Worm (Caenorhabditis elegans) whole organism, L4 larva: Measurements from ENCODE around the gene srx-7.

Experiments
- ama-1 ChIP-seq: fragments of 150-350 bp; optimal IDR thresholded peaks from 2 replicates; lab custom pipeline; 2014; ENCODE audit warnings: inconsistent platforms, mixed read lengths
- hlh-30 ChIP-seq: sonication (generic microtip); optimal IDR thresholded peaks from 2 replicates; lab custom pipeline; 2017; ENCODE audit warnings: antibody characterized with exemption, mild to moderate bottlenecking, missing genetic modification characterization, missing compliant biosample characterization; ENCODE audit not compliant: insufficient read depth
- lin-13 ChIP-seq: fragments of 150-350 bp; optimal IDR thresholded peaks from 2 replicates; lab custom pipeline; 2014; ENCODE audit warnings: missing biosample characterization, missing genetic modification reagents, missing genetic modification characterization
- lin-15B ChIP-seq: fragments of 150-350 bp; sonication (generic microtip); optimal IDR thresholded peaks from 3 replicates; lab custom pipeline; 2014; ENCODE audit warnings: missing biosample characterization, missing genetic modification characterization
- lsy-2 ChIP-seq, 2 experiments: fragments of 150-350 bp in 1 of 2; sonication (generic microtip) in 1 of 2; optimal IDR thresholded peaks; 2 replicates each; lab custom pipeline; 2014 to 2017; ENCODE audit warnings: missing biosample characterization in 2 of 2, missing genetic modification characterization in 2 of 2
- nhr-10 ChIP-seq: fragments of 150-350 bp; optimal IDR thresholded peaks from 2 replicates; lab custom pipeline; 2014; ENCODE audit warnings: missing biosample characterization, missing genetic modification characterization
- nhr-6 ChIP-seq: fragments of 150-350 bp; optimal IDR thresholded peaks from 2 replicates; lab custom pipeline; 2014; ENCODE audit warnings: missing biosample characterization, missing genetic modification characterization
- nhr-77 ChIP-seq: fragments of 150-350 bp; optimal IDR thresholded peaks from 2 replicates; lab custom pipeline; 2014; ENCODE audit warnings: missing biosample characterization, missing genetic modification characterization
- pha-4 ChIP-seq, 2 experiments: fragments of 150-350 bp in 1 of 2; fragments of 200-800 bp in 1 of 2; sonication (Bioruptor generic) in 1 of 2; IDR thresholded peaks in 1 of 2; optimal IDR thresholded peaks in 1 of 2; 2 replicates each; pipeline versions ENCODE4 v1.3.6 to Lab custom; 2014 to 2022; ENCODE audit warnings: missing genetic modification characterization in 2 of 2, missing genetic modification reagents in 2 of 2, missing biosample characterization in 1 of 2, missing compliant biosample characterization in 1 of 2
- rbr-2 ChIP-seq: sonication (generic microtip); optimal IDR thresholded peaks from 2 replicates; lab custom pipeline; 2016; ENCODE audit warnings: missing genotype, missing genetic modification characterization, missing compliant biosample characterization
- snpc-4 ChIP-seq: fragments of 150-350 bp; optimal IDR thresholded peaks from 2 replicates; lab custom pipeline; 2014; ENCODE audit warnings: missing biosample characterization, missing genetic modification characterization
- unc-62 ChIP-seq, 3 experiments: fragments of 150-350 bp in 1 of 3; sonication (generic microtip); optimal IDR thresholded peaks in 2 of 3; peaks in 1 of 3; 1 replicate in 1 of 3; 2 replicates in 2 of 3; lab custom pipeline; 2014 to 2017; ENCODE audit warnings: missing biosample characterization in 3 of 3, missing genetic modification characterization in 3 of 3, missing genetic modification reagents in 3 of 3, missing genotype in 1 of 3
- zag-1 ChIP-seq: fragments of 150-350 bp; optimal IDR thresholded peaks from 2 replicates; lab custom pipeline; 2014; ENCODE audit warnings: missing biosample characterization, missing genetic modification characterization

ce11 chrV:539040-539510 is 20.9 kb upstream of the srx-7 start, which contains the start of gene nhr-155:
- TF ChIP-seq nhr-77 (no peak), rbr-2 (no peak), lin-15B (tag; lab: Kevin White, UChicago) (no peak), lin-13 (no peak), nhr-10 (tag; lab: Kevin White, UChicago) (no peak), lsy-2 (tag; optimal IDR thresholded peaks at IDR 0.05; lab: Kevin White, UChicago) (no peak), snpc-4 (no peak), hlh-30 (no peak), nhr-6 (tag; lab: Kevin White, UChicago) (no peak), ama-1 (lab: Kevin White, UChicago) (no peak), zag-1 (no peak), pha-4 (GFP tag; IDR thresholded peaks at IDR 0.05; lab: Robert Waterston, UW) (no peak), pha-4 (tag; optimal IDR thresholded peaks at IDR 0.05; lab: Kevin White, UChicago) (no peak), unc-62 (GFP tag; optimal IDR thresholded peaks at IDR 0.05 in 1 of 2; lab: Kevin White, UChicago) (no peak), unc-62 (tag; optimal IDR thresholded peaks at IDR 0.05; lab: Kevin White, UChicago) (no peak)
